Worm (Caenorhabditis elegans): ENCODE results near the gene npp-3.

The npp-3 gene

ce11 chrII:11823566-11824308, 50.9 kb downstream of the npp-3 start, which contains the start of gene Y6D1A.1:
Y6D1A.1 (minus strand) TSS chrII:11823616.
- TF ChIP-seq klf-2 (GFP tag; conservative IDR thresholded peaks at IDR 0.05) (no peak), tab-1 (GFP tag; IDR thresholded peaks at IDR 0.05) (no peak), flt-1 (GFP tag; IDR thresholded peaks at IDR 0.05) (no peak), cog-1 (tag; optimal IDR thresholded peaks at IDR 0.05) (no peak), ztf-29 (GFP tag; IDR thresholded peaks at IDR 0.05) (no peak), T22C8.4 (GFP tag; IDR thresholded peaks at IDR 0.05) (no peak), ztf-23 (GFP tag; IDR thresholded peaks at IDR 0.05) (no peak), ref-1 (GFP tag; conservative IDR thresholded peaks at IDR 0.05) (no peak), med-1 (GFP tag; optimal IDR thresholded peaks at IDR 0.05; ENCODE audit: insufficient read depth) (no peak)

DNA sequence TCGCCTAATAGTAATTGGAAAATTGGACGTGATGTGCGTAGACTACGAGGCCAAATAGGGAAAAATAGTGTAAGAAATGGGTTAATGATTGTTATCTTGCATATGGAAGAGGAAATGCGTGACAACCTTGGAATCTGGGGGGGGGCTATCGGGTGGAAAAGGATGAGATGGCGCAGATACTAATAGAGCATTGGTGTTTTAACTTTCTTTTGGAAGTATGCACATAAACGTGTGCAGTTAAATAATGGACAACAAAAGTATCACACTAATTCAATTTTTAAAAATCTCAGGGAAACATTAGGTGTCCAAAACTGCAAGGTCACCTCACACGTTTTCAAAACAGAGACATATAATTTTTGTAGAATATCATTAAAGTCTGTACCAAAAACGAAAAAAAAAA, 54.8 kb downstream of the npp-3 start, which contains the start of gene Y6D1A.2:
Gene Y6D1A.2, minus strand, starts transcription at position 101 of the 400 bp plus-strand sequence.
- no peak for TF ChIP-seq klf-2 (GFP tag; conservative IDR thresholded peaks at IDR 0.05)
- no peak for TF ChIP-seq ztf-29 (GFP tag; IDR thresholded peaks at IDR 0.05)
- TF ChIP-seq med-1 (GFP tag; optimal IDR thresholded peaks at IDR 0.05; ENCODE audit: insufficient read depth) = no peak
- no peak for TF ChIP-seq tab-1 (GFP tag; IDR thresholded peaks at IDR 0.05)
- no peak for TF ChIP-seq flt-1 (GFP tag; IDR thresholded peaks at IDR 0.05)
- no peak for TF ChIP-seq ref-1 (GFP tag; conservative IDR thresholded peaks at IDR 0.05)
- TF ChIP-seq cog-1 (tag; optimal IDR thresholded peaks at IDR 0.05) = no peak
- no peak for TF ChIP-seq T22C8.4 (GFP tag; IDR thresholded peaks at IDR 0.05)
- TF ChIP-seq ztf-23 (GFP tag; IDR thresholded peaks at IDR 0.05) = no peak

DNA sequence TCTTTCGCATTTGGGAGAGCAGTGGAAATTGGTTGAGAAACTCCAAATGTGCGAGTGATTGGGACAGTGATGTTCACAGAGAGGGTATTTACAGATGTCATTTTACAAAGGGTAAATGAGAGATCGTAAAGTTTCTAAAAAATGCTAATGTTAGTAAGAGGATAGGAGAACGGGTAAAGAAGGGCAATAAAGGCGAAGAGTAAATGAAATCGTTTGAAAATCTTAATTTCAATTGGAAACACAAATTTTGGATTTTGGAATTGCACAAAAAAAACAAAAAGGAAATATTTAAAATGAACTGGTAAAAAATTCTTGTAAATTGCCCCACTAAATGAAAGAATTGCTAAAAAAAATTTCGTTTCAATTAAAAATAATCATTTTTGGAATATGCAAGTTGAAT, 58.1 kb downstream of the npp-3 start, which contains the start of gene pap-3:
Gene pap-3, minus strand, starts transcription at position 101 of the 400 bp plus-strand sequence.
- TF ChIP-seq tab-1 (GFP tag; IDR thresholded peaks at IDR 0.05) (no peak), flt-1 (GFP tag; IDR thresholded peaks at IDR 0.05) (no peak), T22C8.4 (GFP tag; IDR thresholded peaks at IDR 0.05) (no peak), ztf-23 (GFP tag; IDR thresholded peaks at IDR 0.05) (no peak), klf-2 (GFP tag; conservative IDR thresholded peaks at IDR 0.05) (no peak), cog-1 (tag; optimal IDR thresholded peaks at IDR 0.05) (no peak), ref-1 (GFP tag; conservative IDR thresholded peaks at IDR 0.05) (no peak), ztf-29 (GFP tag; IDR thresholded peaks at IDR 0.05) (no peak), med-1 (GFP tag; optimal IDR thresholded peaks at IDR 0.05; ENCODE audit: insufficient read depth) (no peak)

DNA sequence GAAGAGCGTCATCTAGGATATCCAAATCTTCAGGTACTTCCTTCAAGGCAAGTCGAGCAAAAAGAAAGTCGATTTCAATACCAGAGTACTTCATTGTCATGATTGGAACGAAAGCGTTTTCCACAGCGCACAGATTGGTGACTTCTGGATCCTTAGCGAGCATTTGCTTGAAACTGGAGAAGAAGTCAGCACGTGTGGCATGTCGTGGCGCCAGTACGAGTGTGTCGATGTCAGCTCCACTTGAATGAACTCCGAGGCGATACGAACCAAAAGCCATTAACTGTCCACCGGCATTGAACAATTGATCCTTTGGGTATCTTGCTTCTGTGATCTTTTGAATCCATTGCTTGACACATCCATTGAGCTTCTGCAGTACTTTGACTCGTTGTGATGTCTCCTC, 58.6 kb downstream of the npp-3 start:
- no peak for TF ChIP-seq tab-1 (GFP tag; IDR thresholded peaks at IDR 0.05)
- no peak for TF ChIP-seq ref-1 (GFP tag; conservative IDR thresholded peaks at IDR 0.05)
- TF ChIP-seq T22C8.4 (GFP tag; IDR thresholded peaks at IDR 0.05) = no peak
- TF ChIP-seq klf-2 (GFP tag; conservative IDR thresholded peaks at IDR 0.05) = no peak
- TF ChIP-seq ztf-29 (GFP tag; IDR thresholded peaks at IDR 0.05) = no peak
- TF ChIP-seq ztf-23 (GFP tag; IDR thresholded peaks at IDR 0.05) = no peak
- no peak for TF ChIP-seq flt-1 (GFP tag; IDR thresholded peaks at IDR 0.05)
- no peak for TF ChIP-seq med-1 (GFP tag; optimal IDR thresholded peaks at IDR 0.05; ENCODE audit: insufficient read depth)
- no peak for TF ChIP-seq cog-1 (tag; optimal IDR thresholded peaks at IDR 0.05)
